Worm (Caenorhabditis elegans): ENCODE data around the gene skn-1.
A peak's percentile ranks its signal among the peaks of the same experiment; 100 is the strongest.

Gene skn-1

DNA sequence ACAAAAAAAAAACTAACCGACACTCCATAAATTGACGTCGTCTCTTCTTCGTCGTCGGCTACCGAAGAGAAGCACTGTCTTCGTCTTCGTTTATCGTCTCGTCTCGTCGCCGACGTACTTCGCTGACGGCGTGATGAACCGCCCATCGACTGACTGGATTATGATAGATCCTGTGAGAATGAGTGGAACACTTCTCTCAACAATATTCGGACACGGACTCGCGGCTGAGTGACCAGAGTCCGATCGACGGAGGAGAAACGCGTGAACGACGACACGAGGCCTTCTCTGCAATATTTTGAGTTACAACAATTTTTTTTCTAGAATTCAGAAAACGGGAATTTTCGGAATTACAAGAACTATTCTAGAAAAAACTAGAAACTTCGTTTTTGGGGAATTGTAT is at the start of gene skn-1:
Gene skn-1, minus strand, starts transcription at position 146 of the 400 bp plus-strand sequence.
- no peak for TF ChIP-seq ama-1 (optimal IDR thresholded peaks at IDR 0.05)
- no peak for TF ChIP-seq ama-1 (GFP tag; optimal IDR thresholded peaks at IDR 0.05)
- TF ChIP-seq lsl-1 (GFP tag; optimal IDR thresholded peaks at IDR 0.05): no peak
- no peak for TF ChIP-seq Y53G8AR.9 (GFP tag; conservative IDR thresholded peaks at IDR 0.05)
- TF ChIP-seq madf-3 (GFP tag; IDR thresholded peaks at IDR 0.05): 0 out of 2 replicates have a peak, but pooled peaks have one; percentile 32
- no peak for TF ChIP-seq zim-3 (tag; optimal IDR thresholded peaks at IDR 0.05)
- TF ChIP-seq F37B4.10 (GFP tag; IDR thresholded peaks at IDR 0.05): no peak
- no peak for TF ChIP-seq lsy-27 (tag; optimal IDR thresholded peaks at IDR 0.05; ENCODE audit: borderline replicate concordance, insufficient read depth)
- TF ChIP-seq cebp-1 (GFP tag; IDR thresholded peaks at IDR 0.05): 0 out of 2 replicates have a peak, but pooled peaks have one; percentile 20
- TF ChIP-seq cebp-1 (tag; optimal IDR thresholded peaks at IDR 0.05): peak; percentile 13
- TF ChIP-seq pha-4 (tag; optimal IDR thresholded peaks at IDR 0.05): no peak
- TF ChIP-seq atf-7 (tag; optimal IDR thresholded peaks at IDR 0.05): no peak
- no peak for TF ChIP-seq dpl-1 (GFP tag; optimal IDR thresholded peaks at IDR 0.05)
- TF ChIP-seq ztf-22 (GFP tag; optimal IDR thresholded peaks at IDR 0.05): no peak
- no peak for TF ChIP-seq F39B2.1 (GFP tag; IDR thresholded peaks at IDR 0.05)
- TF ChIP-seq lin-54 (GFP tag; optimal IDR thresholded peaks at IDR 0.05): peak; percentile 13
- TF ChIP-seq ceh-40 (GFP tag; IDR thresholded peaks at IDR 0.05): no peak
- no peak for TF ChIP-seq snpc-1.3 (tag; optimal IDR thresholded peaks at IDR 0.05; ENCODE audit: insufficient read depth)
- no peak for TF ChIP-seq lag-1 (GFP tag; IDR thresholded peaks at IDR 0.05)
- TF ChIP-seq ceh-100 (GFP tag; IDR thresholded peaks at IDR 0.05): no peak
- TF ChIP-seq nhr-179 (tag; optimal IDR thresholded peaks at IDR 0.05): no peak
- TF ChIP-seq mcd-1 (GFP tag; IDR thresholded peaks at IDR 0.05): no peak
- TF ChIP-seq D2030.7 (GFP tag; IDR thresholded peaks at IDR 0.05): no peak
- TF ChIP-seq rpc-1 (optimal IDR thresholded peaks at IDR 0.05): no peak
- TF ChIP-seq rpc-1 (tag; optimal IDR thresholded peaks at IDR 0.05): no peak
- TF ChIP-seq xnd-1 (tag; optimal IDR thresholded peaks at IDR 0.05): no peak
- TF ChIP-seq B0261.1 (tag; optimal IDR thresholded peaks at IDR 0.05): no peak
- TF ChIP-seq B0336.3 (GFP tag; IDR thresholded peaks at IDR 0.05): peak; percentile 26; the same call in 1 of the 2 replicates
- no peak for TF ChIP-seq akir-1 (GFP tag; optimal IDR thresholded peaks at IDR 0.05)
- no peak for TF ChIP-seq B0019.2 (GFP tag; conservative IDR thresholded peaks at IDR 0.05)
- no peak for TF ChIP-seq dox-1 (GFP tag; IDR thresholded peaks at IDR 0.05)
- TF ChIP-seq zfh-2 (GFP tag; conservative IDR thresholded peaks at IDR 0.05): 0 out of 2 replicates have a peak, but pooled peaks have one; percentile 12
- no peak for TF ChIP-seq attf-6 (GFP tag; IDR thresholded peaks at IDR 0.05)
- TF ChIP-seq ztf-26 (tag; optimal IDR thresholded peaks at IDR 0.05): no peak
- TF ChIP-seq lin-40 (tag; optimal IDR thresholded peaks at IDR 0.05): no peak
- no peak for TF ChIP-seq mel-28 (tag; optimal IDR thresholded peaks at IDR 0.05; ENCODE audit: borderline replicate concordance)
- TF ChIP-seq aptf-2 (GFP tag; conservative IDR thresholded peaks at IDR 0.05): no peak
- TF ChIP-seq repo-1 (tag; optimal IDR thresholded peaks at IDR 0.05): peak; percentile 52
- TF ChIP-seq lin-26 (GFP tag; IDR thresholded peaks at IDR 0.05): no peak
- TF ChIP-seq chd-7 (tag; optimal IDR thresholded peaks at IDR 0.05): no peak
- no peak for TF ChIP-seq F49E8.2 (tag; optimal IDR thresholded peaks at IDR 0.05; ENCODE audit: insufficient read depth)
- TF ChIP-seq let-526 (GFP tag; IDR thresholded peaks at IDR 0.05): 0 out of 2 replicates have a peak, but pooled peaks have one; percentile 21
- TF ChIP-seq snpc-4 (GFP tag; optimal IDR thresholded peaks at IDR 0.05): no peak
- no peak for TF ChIP-seq snpc-4 (tag; optimal IDR thresholded peaks at IDR 0.05)
- peak; percentile 76; the same call in 1 of the 2 replicates for TF ChIP-seq nfyb-1 (GFP tag; IDR thresholded peaks at IDR 0.05)
- no peak for TF ChIP-seq lir-1 (GFP tag; conservative IDR thresholded peaks at IDR 0.05)
- no peak for TF ChIP-seq hmg-20 (GFP tag; IDR thresholded peaks at IDR 0.05)
- TF ChIP-seq ztf-28 (GFP tag; IDR thresholded peaks at IDR 0.05): no peak
- TF ChIP-seq ccch-3 (GFP tag; optimal IDR thresholded peaks at IDR 0.05): no peak
- TF ChIP-seq mxl-1 (tag; optimal IDR thresholded peaks at IDR 0.05): no peak

All from whole organism, young adult.